Worm (Caenorhabditis elegans) whole organism, L1 larva: ENCODE results near the gene rpl-12.
"Not testable (repeated sequence)": the region's sequence is repeated elsewhere in the genome, so short reads cannot be mapped to it uniquely, and the experiment has no call there.

Experiments
- C34B4.2 ChIP-seq: sonication (generic microtip); optimal IDR thresholded peaks from 2 replicates; lab custom pipeline; 2017; ENCODE audit warnings: mild to moderate bottlenecking, missing genetic modification characterization, missing compliant biosample characterization
- aha-1 ChIP-seq: fragments of 150-350 bp; optimal IDR thresholded peaks from 2 replicates; lab custom pipeline; 2014; ENCODE audit warnings: missing biosample characterization, missing genetic modification characterization
- alr-1 ChIP-seq: fragments of 200-800 bp; sonication (Bioruptor generic); optimal IDR thresholded peaks from 2 replicates; lab custom pipeline; 2018; ENCODE audit warnings: borderline replicate concordance, mild to moderate bottlenecking, missing genetic modification characterization, missing compliant biosample characterization
- ama-1 ChIP-seq: fragments of 150-350 bp; optimal IDR thresholded peaks from 2 replicates; lab custom pipeline; 2014
- blmp-1 ChIP-seq: fragments of 150-350 bp; optimal IDR thresholded peaks from 2 replicates; lab custom pipeline; 2014; ENCODE audit warnings: missing biosample characterization, missing genetic modification characterization
- ceh-8 ChIP-seq: fragments of 200-800 bp; sonication (Bioruptor generic); optimal IDR thresholded peaks from 2 replicates; lab custom pipeline; 2018; ENCODE audit warnings: mild to moderate bottlenecking, missing genetic modification characterization, moderate library complexity, missing compliant biosample characterization
- ceh-82 ChIP-seq, 3 experiments: fragments of 150-350 bp in 1 of 3; sonication (generic microtip) in 2 of 3; optimal IDR thresholded peaks; 2 replicates each; lab custom pipeline; 2014 to 2017; ENCODE audit warnings: missing biosample characterization in 3 of 3, missing genetic modification characterization in 3 of 3
- ceh-90 ChIP-seq: sonication (generic microtip); optimal IDR thresholded peaks from 2 replicates; lab custom pipeline; 2016; ENCODE audit warnings: missing genetic modification characterization, missing compliant biosample characterization
- ces-1 ChIP-seq: fragments of 150-350 bp; optimal IDR thresholded peaks from 2 replicates; lab custom pipeline; 2014; ENCODE audit warnings: missing biosample characterization, missing genetic modification reagents, missing genetic modification characterization
- efl-1 ChIP-seq, 4 experiments: fragments of 150-350 bp; optimal IDR thresholded peaks in 3 of 4; peaks in 1 of 4; 1 replicate in 1 of 4; 2 replicates in 3 of 4; lab custom pipeline; 2014; ENCODE audit warnings: missing biosample characterization in 2 of 4, missing genetic modification characterization in 2 of 4, missing genetic modification reagents in 2 of 4
- efl-3 ChIP-seq: fragments of 200-800 bp; sonication (Bioruptor generic); optimal IDR thresholded peaks from 2 replicates; lab custom pipeline; 2018; ENCODE audit warnings: mild to moderate bottlenecking, missing genetic modification characterization, missing compliant biosample characterization
- egl-13 ChIP-seq: sonication (generic microtip); optimal IDR thresholded peaks from 2 replicates; lab custom pipeline; 2016; ENCODE audit warnings: missing genotype, missing genetic modification reagents, missing genetic modification characterization, missing compliant biosample characterization
- egl-27 ChIP-seq, 2 experiments: fragments of 150-350 bp in 1 of 2; sonication (generic microtip); optimal IDR thresholded peaks; 3 replicates each; lab custom pipeline; 2017 to 2018; ENCODE audit warnings: missing biosample characterization in 2 of 2, missing genetic modification characterization in 2 of 2, missing genetic modification reagents in 2 of 2
- ets-5 ChIP-seq: fragments of 200-800 bp; sonication (Bioruptor generic); IDR thresholded peaks from 2 replicates; pipeline ENCODE4 v1.3.6; 2022; ENCODE audit warnings: missing genetic modification characterization, missing compliant biosample characterization
- fkh-10 ChIP-seq: sonication (generic microtip); optimal IDR thresholded peaks from 2 replicates; lab custom pipeline; 2017; ENCODE audit warnings: missing biosample characterization, missing genetic modification reagents, missing genetic modification characterization
- fkh-4 ChIP-seq: sonication (generic microtip); optimal IDR thresholded peaks from 2 replicates; lab custom pipeline; 2016; ENCODE audit warnings: missing compliant biosample characterization, missing genetic modification characterization, borderline replicate concordance
- fkh-8 ChIP-seq: sonication (generic microtip); optimal IDR thresholded peaks from 2 replicates; lab custom pipeline; 2016; ENCODE audit warnings: mild to moderate bottlenecking, missing genetic modification characterization, missing compliant biosample characterization
- fos-1 ChIP-seq: fragments of 150-350 bp; optimal IDR thresholded peaks from 2 replicates; lab custom pipeline; 2014; ENCODE audit warnings: missing biosample characterization, missing genetic modification characterization
- hpl-2 ChIP-seq: fragments of 150-350 bp; optimal IDR thresholded peaks from 2 replicates; lab custom pipeline; 2014; ENCODE audit warnings: missing biosample characterization, missing genetic modification reagents, missing genetic modification characterization
- isw-1 ChIP-seq: fragments of 200-800 bp; sonication (Bioruptor generic); IDR thresholded peaks from 2 replicates; pipeline ENCODE4 v1.3.6; 2022; ENCODE audit warnings: missing genetic modification characterization, missing compliant biosample characterization
- jun-1 ChIP-seq: fragments of 150-350 bp; optimal IDR thresholded peaks from 2 replicates; lab custom pipeline; 2014; ENCODE audit warnings: missing biosample characterization, missing genetic modification reagents, missing genetic modification characterization
- lin-13 ChIP-seq: fragments of 150-350 bp; optimal IDR thresholded peaks from 2 replicates; lab custom pipeline; 2014; ENCODE audit warnings: missing biosample characterization, missing genetic modification reagents, missing genetic modification characterization
- lin-14 ChIP-seq: fragments of 200-800 bp; sonication (Bioruptor generic); optimal IDR thresholded peaks from 2 replicates; lab custom pipeline; 2018; ENCODE audit warnings: mild to moderate bottlenecking, missing genetic modification characterization, moderate library complexity, missing compliant biosample characterization
- lin-15B ChIP-seq: fragments of 150-350 bp; sonication (generic microtip); optimal IDR thresholded peaks from 3 replicates; lab custom pipeline; 2014; ENCODE audit warnings: missing biosample characterization, missing genetic modification characterization
- lin-35 ChIP-seq, 2 experiments: fragments of 150-350 bp; optimal IDR thresholded peaks; 2 replicates each; lab custom pipeline; 2014; ENCODE audit warnings: missing biosample characterization in 2 of 2, missing genetic modification characterization in 2 of 2, missing genetic modification reagents in 2 of 2
- lir-3 ChIP-seq: sonication (generic microtip); optimal IDR thresholded peaks from 2 replicates; lab custom pipeline; 2016; ENCODE audit warnings: mild to moderate bottlenecking, missing genetic modification characterization, moderate library complexity, missing compliant biosample characterization; ENCODE audit not compliant: poor library complexity
- lsy-2 ChIP-seq, 2 experiments: fragments of 150-350 bp; optimal IDR thresholded peaks; 2 replicates each; lab custom pipeline; 2014; ENCODE audit warnings: missing biosample characterization in 2 of 2, missing genetic modification characterization in 2 of 2
- nhr-11 ChIP-seq: fragments of 150-350 bp; optimal IDR thresholded peaks from 2 replicates; lab custom pipeline; 2014; ENCODE audit warnings: missing biosample characterization, missing genetic modification characterization
- nhr-12 ChIP-seq: sonication (generic microtip); optimal IDR thresholded peaks from 2 replicates; lab custom pipeline; 2017; ENCODE audit warnings: missing biosample characterization, missing genetic modification characterization
- nhr-71 ChIP-seq: sonication (generic microtip); optimal IDR thresholded peaks from 2 replicates; lab custom pipeline; 2016; ENCODE audit warnings: mild to moderate bottlenecking, missing genetic modification characterization, moderate library complexity, missing compliant biosample characterization
- nhr-85 ChIP-seq: sonication (generic microtip); peaks from one replicate; lab custom pipeline; 2016; ENCODE audit warnings: missing genetic modification characterization, inconsistent platforms, missing compliant biosample characterization
- pag-3 ChIP-seq: sonication (generic microtip); optimal IDR thresholded peaks from 2 replicates; lab custom pipeline; 2017; ENCODE audit warnings: missing genetic modification characterization, mild to moderate bottlenecking, missing compliant biosample characterization, antibody characterized with exemption, borderline replicate concordance; ENCODE audit not compliant: insufficient read depth
- rnt-1 ChIP-seq: sonication (generic microtip); optimal IDR thresholded peaks from 2 replicates; lab custom pipeline; 2016; ENCODE audit warnings: mild to moderate bottlenecking, missing genetic modification characterization, moderate library complexity, missing compliant biosample characterization
- skn-1 ChIP-seq: fragments of 150-350 bp; optimal IDR thresholded peaks from 2 replicates; lab custom pipeline; 2014; ENCODE audit warnings: missing biosample characterization, missing genetic modification characterization
- sox-4 ChIP-seq: sonication (generic microtip); optimal IDR thresholded peaks from 2 replicates; lab custom pipeline; 2016; ENCODE audit warnings: missing genetic modification characterization, missing compliant biosample characterization
- unc-130 ChIP-seq: fragments of 150-350 bp; optimal IDR thresholded peaks from 2 replicates; lab custom pipeline; 2017; ENCODE audit warnings: missing biosample characterization, missing genetic modification characterization, inconsistent platforms
- unc-86 ChIP-seq: sonication (generic microtip); optimal IDR thresholded peaks from 2 replicates; lab custom pipeline; 2016; ENCODE audit warnings: missing genetic modification characterization, missing compliant biosample characterization
- unc-98 ChIP-seq: fragments of 200-800 bp; sonication (Bioruptor generic); IDR thresholded peaks from 2 replicates; pipeline ENCODE4 v1.3.6; 2022; ENCODE audit warnings: missing genetic modification characterization, missing compliant biosample characterization
- vab-15 ChIP-seq: sonication (generic microtip); optimal IDR thresholded peaks from 2 replicates; lab custom pipeline; 2017; ENCODE audit warnings: missing genotype, mild to moderate bottlenecking, missing genetic modification characterization, missing compliant biosample characterization
- zag-1 ChIP-seq: fragments of 150-350 bp; optimal IDR thresholded peaks from 2 replicates; lab custom pipeline; 2014; ENCODE audit warnings: missing biosample characterization, missing genetic modification characterization

Gene rpl-12

DNA sequence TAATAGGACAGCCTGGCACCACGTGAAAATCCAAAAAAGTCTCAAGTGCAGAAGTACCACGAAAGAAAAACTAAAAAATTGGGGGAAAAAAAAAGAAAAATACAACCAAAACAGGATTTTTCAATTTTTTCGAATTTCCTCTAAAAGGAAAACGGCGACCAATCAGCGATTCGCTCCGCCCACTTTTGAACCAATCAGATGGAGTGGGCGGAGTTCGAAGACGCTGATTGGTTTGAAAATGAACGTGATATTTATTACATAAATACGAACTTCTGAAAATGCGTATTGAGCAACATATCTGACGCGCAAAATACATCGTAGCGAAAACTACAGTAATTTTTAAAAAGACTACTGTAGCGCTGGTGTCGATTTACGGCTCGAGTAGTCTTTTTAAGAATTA is 27.9 kb upstream of the rpl-12 start:
- TF ChIP-seq lin-14 (GFP tag; lab: Kevin White, UChicago) (no peak), sox-4 (tag; lab: Kevin White, UChicago) (no peak), nhr-11 (no peak), vab-15 (no peak), lir-3 (tag; lab: Kevin White, UChicago) (no peak), nhr-85 (tag; lab: Kevin White, UChicago) (no peak), jun-1 (tag; lab: Kevin White, UChicago) (no peak), egl-27 (tag; optimal IDR thresholded peaks at IDR 0.05; lab: Kevin White, UChicago) (no peak), zag-1 (no peak), nhr-71 (tag; lab: Kevin White, UChicago) (no peak), alr-1 (tag; lab: Kevin White, UChicago) (no peak), ets-5 (GFP tag; lab: Robert Waterston, UW) (no peak), blmp-1 (tag; lab: Kevin White, UChicago) (no peak), efl-3 (GFP tag; lab: Kevin White, UChicago) (no peak), lin-35 (GFP tag; optimal IDR thresholded peaks at IDR 0.05; lab: Kevin White, UChicago) (no peak)

DNA sequence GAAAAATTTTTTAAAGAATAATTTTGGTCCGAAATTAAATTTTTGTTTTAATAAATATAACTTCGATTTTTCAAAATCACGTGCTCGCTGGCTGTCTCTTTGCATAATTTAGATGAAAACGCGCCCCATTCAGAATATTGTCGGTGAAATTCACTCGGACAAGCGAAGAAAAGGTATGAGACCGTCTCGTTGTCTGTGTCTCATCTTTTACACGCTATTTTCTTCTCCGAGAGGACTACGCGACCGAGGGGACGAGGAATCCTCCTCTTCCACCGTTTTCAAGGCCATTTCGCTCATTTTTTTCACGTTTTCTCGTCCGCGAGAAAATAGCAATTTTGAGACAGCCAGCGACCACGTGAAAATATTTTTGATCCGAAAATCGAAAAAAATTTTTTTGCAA is 22.4 kb upstream of the rpl-12 start:
- TF ChIP-seq isw-1 = peak; percentile 9; the same call in 1 of the 2 replicates
- peak; percentile 25 for TF ChIP-seq nhr-71 (tag; lab: Kevin White, UChicago)
- TF ChIP-seq unc-98 (GFP tag; lab: Robert Waterston, UW) = peak; percentile 53; the same call in 1 of the 2 replicates
- TF ChIP-seq nhr-85 (tag; lab: Kevin White, UChicago) = peak; percentile 15
- peak; percentile 23 for TF ChIP-seq ceh-90
- TF ChIP-seq efl-1 (optimal IDR thresholded peaks at IDR 0.05; lab: Kevin White, UChicago) = peak in 1 of 2 experiments; percentile 10
- TF ChIP-seq efl-1 (GFP tag; optimal IDR thresholded peaks at IDR 0.05 in 1 of 2; lab: Kevin White, UChicago) = not testable (repeated sequence)

DNA sequence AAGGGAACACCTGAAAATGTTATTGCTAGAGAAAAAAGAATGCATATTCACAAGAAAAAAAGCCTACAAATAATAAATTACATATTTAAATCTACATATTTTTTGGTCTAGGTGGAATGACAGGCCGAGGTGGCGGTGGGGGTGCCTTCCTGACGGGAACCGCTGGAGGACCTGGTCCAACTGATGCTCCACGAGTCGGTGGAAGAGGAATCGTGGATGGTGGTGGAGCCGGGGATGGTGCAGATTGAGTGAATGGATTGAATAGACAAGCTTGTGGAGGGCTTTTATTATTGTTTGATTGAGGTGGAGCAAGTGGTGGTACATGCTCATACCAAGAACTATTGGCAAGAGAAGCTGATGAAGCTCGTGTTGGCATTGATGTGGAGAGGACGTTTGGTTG is 21.3 kb upstream of the rpl-12 start:
- TF ChIP-seq ets-5 (GFP tag; lab: Robert Waterston, UW) (0 out of 2 replicates have a peak, but pooled peaks have one; percentile 38), ceh-8 (no peak)

DNA sequence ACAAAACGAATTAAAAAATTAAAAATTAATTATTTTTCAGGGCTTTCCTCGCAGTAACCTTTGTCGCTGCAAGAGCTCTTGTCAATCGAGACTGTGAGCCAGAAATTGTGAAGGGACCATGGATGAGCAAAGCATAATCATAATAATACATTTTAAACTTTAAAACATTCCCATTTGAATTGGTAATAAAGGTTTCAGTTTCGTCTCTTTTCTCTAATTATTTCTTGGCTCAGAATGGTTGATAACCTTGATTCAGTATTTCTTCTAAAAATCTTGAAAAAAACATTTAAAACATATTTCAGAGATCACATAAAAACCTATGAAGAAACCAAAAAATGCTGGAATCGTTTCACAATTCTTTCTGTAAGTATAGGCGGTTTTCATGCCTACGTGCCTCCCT is 18.4 kb upstream of the rpl-12 start, which contains the start of gene JC8.16:
TSS of gene JC8.16 (plus strand) at position 301 of the 400 bp plus-strand sequence.
- TF ChIP-seq lin-13 (GFP tag; lab: Kevin White, UChicago) (no peak), nhr-12 (tag; lab: Kevin White, UChicago) (no peak), fkh-10 (GFP tag; lab: Kevin White, UChicago) (no peak), efl-1 (optimal IDR thresholded peaks at IDR 0.05; lab: Kevin White, UChicago) (no peak), efl-1 (GFP tag; optimal IDR thresholded peaks at IDR 0.05 in 1 of 2; lab: Kevin White, UChicago) (peak in 1 of 2 experiments; percentile 88)

DNA sequence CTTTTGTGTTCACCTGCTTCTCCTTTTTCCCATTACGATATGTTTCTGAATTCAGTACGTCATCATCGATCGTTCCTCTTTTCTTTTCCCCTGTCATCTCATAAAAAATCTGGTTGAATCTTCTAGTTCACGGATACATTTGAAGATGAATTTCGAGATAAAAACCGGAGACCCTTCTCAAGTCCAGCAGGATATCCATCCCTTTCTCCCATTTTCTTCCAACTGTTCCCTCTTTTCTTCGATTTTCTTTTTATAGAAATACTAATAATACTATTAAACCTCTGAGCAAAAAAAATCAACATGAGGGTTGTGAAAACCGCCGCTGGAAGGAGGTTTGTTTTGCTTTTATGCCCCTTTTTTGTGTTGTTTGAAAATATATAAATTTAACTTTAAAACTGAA is 15.4 kb upstream of the rpl-12 start, which contains the start of gene bus-12:
TSS of gene bus-12 (plus strand) at position 301 of the 400 bp plus-strand sequence.
- TF ChIP-seq fkh-4 (tag; lab: Kevin White, UChicago) (no peak), fkh-8 (tag; lab: Kevin White, UChicago) (no peak), zag-1 (no peak), blmp-1 (tag; lab: Kevin White, UChicago) (peak; percentile 4), lin-14 (GFP tag; lab: Kevin White, UChicago) (no peak), isw-1 (no peak)
- TF ChIP-seq, all 84 proteins: peak for 1

DNA sequence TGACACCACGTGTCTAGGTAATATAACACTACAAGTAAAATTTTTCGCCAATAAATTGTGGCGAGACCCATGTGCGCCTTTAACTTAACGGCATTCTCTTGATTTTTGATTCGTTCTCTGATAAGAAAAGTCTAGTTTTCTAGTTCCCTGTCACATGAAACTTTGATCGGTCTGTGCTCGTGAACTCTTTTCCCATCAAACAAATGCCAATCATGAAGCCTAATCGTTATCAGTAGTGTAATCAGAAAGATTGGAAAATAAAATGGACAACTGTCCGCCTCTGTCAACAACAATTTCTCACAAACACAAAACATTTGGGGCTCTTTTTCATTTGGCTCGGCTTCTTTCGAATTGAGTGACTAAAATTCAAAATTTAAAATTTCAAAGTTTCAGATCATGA is 13.4 kb upstream of the rpl-12 start, which contains the start of gene ttr-45:
TSS of gene ttr-45 (plus strand) at position 385 of the 400 bp plus-strand sequence.
- TF ChIP-seq unc-86 (tag; lab: Kevin White, UChicago) = no peak
- TF ChIP-seq ceh-82 (tag; optimal IDR thresholded peaks at IDR 0.05; lab: Kevin White, UChicago) = no peak
- TF ChIP-seq fkh-8 (tag; lab: Kevin White, UChicago) = no peak
- peak; percentile 25 to 58 for TF ChIP-seq lsy-2 (tag; optimal IDR thresholded peaks at IDR 0.05; lab: Kevin White, UChicago)
- TF ChIP-seq C34B4.2 = no peak
- peak; percentile 82 for TF ChIP-seq pag-3 (tag; lab: Kevin White, UChicago)
- TF ChIP-seq fos-1 = no peak
- no peak for TF ChIP-seq vab-15
- peak; percentile 74 for TF ChIP-seq nhr-71 (tag; lab: Kevin White, UChicago)
- TF ChIP-seq lin-15B (tag; lab: Kevin White, UChicago) = no peak
- no peak for TF ChIP-seq jun-1 (tag; lab: Kevin White, UChicago)
- TF ChIP-seq hpl-2 (GFP tag; lab: Kevin White, UChicago) = no peak
- TF ChIP-seq ama-1 (lab: Kevin White, UChicago) = no peak
- no peak for TF ChIP-seq egl-13 (tag; lab: Kevin White, UChicago)
- TF ChIP-seq skn-1 (tag; lab: Kevin White, UChicago) = no peak
- peak; percentile 64 for TF ChIP-seq unc-130 (tag; lab: Kevin White, UChicago)
- TF ChIP-seq aha-1 = no peak
- TF ChIP-seq ces-1 (GFP tag; lab: Kevin White, UChicago) = no peak
- TF ChIP-seq fkh-10 (GFP tag; lab: Kevin White, UChicago) = no peak
- TF ChIP-seq rnt-1 (tag; lab: Kevin White, UChicago) = peak; percentile 68
- no peak for TF ChIP-seq ceh-8
